Worm (Caenorhabditis elegans) whole organism, early embryonic: ENCODE data around the gene srsx-31.

ENCODE experiments used
- B0310.2 ChIP-seq: sonication (generic microtip); optimal IDR thresholded peaks from 2 replicates; lab custom pipeline; 2016; ENCODE audit warnings: mild to moderate bottlenecking, missing genetic modification characterization, missing compliant biosample characterization
- F13C5.2 ChIP-seq: sonication (generic microtip); optimal IDR thresholded peaks from 2 replicates; lab custom pipeline; 2017; ENCODE audit warnings: mild to moderate bottlenecking, missing genetic modification characterization, inconsistent platforms, missing compliant biosample characterization
- aly-1 ChIP-seq: sonication (generic microtip); optimal IDR thresholded peaks from 2 replicates; lab custom pipeline; 2016; ENCODE audit warnings: missing genetic modification characterization, missing compliant biosample characterization
- ama-1 ChIP-seq: fragments of 150-350 bp; optimal IDR thresholded peaks from 2 replicates; lab custom pipeline; 2014
- ceh-13 ChIP-seq: fragments of 200-800 bp; sonication (Bioruptor generic); optimal IDR thresholded peaks from 2 replicates; lab custom pipeline; 2018; ENCODE audit warnings: mild to moderate bottlenecking, missing genetic modification characterization, missing compliant biosample characterization
- ceh-36 ChIP-seq: sonication (generic microtip); optimal IDR thresholded peaks from 2 replicates; lab custom pipeline; 2016; ENCODE audit warnings: missing genetic modification characterization, inconsistent platforms, missing compliant biosample characterization
- ets-7 ChIP-seq: sonication (generic microtip); optimal IDR thresholded peaks from 2 replicates; lab custom pipeline; 2016; ENCODE audit warnings: missing genotype, missing genetic modification characterization, missing compliant biosample characterization
- flt-1 ChIP-seq: fragments of 200-800 bp; sonication (Bioruptor generic); IDR thresholded peaks from 2 replicates; pipeline ENCODE4 v1.3.6; 2022; ENCODE audit warnings: missing genetic modification characterization, missing compliant biosample characterization
- hmbx-1 ChIP-seq: sonication (generic microtip); optimal IDR thresholded peaks from 2 replicates; lab custom pipeline; 2016; ENCODE audit warnings: mild to moderate bottlenecking, missing genetic modification characterization, missing compliant biosample characterization
- hmg-4 ChIP-seq: fragments of 200-800 bp; sonication (Bioruptor generic); optimal IDR thresholded peaks from 2 replicates; lab custom pipeline; 2018; ENCODE audit warnings: mild to moderate bottlenecking, missing genetic modification characterization, missing compliant biosample characterization
- hnd-1 ChIP-seq: sonication (generic microtip); optimal IDR thresholded peaks from 2 replicates; lab custom pipeline; 2016; ENCODE audit warnings: missing genetic modification characterization, missing compliant biosample characterization
- pes-1 ChIP-seq: fragments of 200-800 bp; sonication (Bioruptor generic); IDR thresholded peaks from 2 replicates; pipeline ENCODE4 v1.3.6; 2022; ENCODE audit warnings: missing genetic modification reagents, missing genetic modification characterization, missing compliant biosample characterization
- scrt-1 ChIP-seq: fragments of 200-800 bp; sonication (Bioruptor generic); IDR thresholded peaks from 2 replicates; pipeline ENCODE4 v1.3.6; 2022; ENCODE audit warnings: missing genetic modification characterization, missing compliant biosample characterization
- sea-1 ChIP-seq: fragments of 200-800 bp; sonication (Bioruptor generic); conservative IDR thresholded peaks from 2 replicates; pipeline ENCODE4 v1.3.6; 2022; ENCODE audit warnings: missing genetic modification characterization, missing compliant biosample characterization
- tbx-11 ChIP-seq: fragments of 200-800 bp; sonication (Bioruptor generic); IDR thresholded peaks from 2 replicates; pipeline ENCODE4 v1.3.6; 2022; ENCODE audit warnings: missing genetic modification characterization, missing compliant biosample characterization
- tbx-37 ChIP-seq: fragments of 200-800 bp; sonication (Bioruptor generic); conservative IDR thresholded peaks from 2 replicates; pipeline ENCODE4 v1.3.6; 2022; ENCODE audit warnings: missing genetic modification reagents, missing genetic modification characterization, missing compliant biosample characterization
- tra-4 ChIP-seq: sonication (generic microtip); optimal IDR thresholded peaks from 2 replicates; lab custom pipeline; 2017; ENCODE audit warnings: missing genetic modification characterization, missing compliant biosample characterization

The srsx-31 gene

ce11 chrV:11234350-11234749 lies 20.5 kb downstream of the srsx-31 start, which contains the start of gene T19B10.5:
Gene T19B10.5, plus strand, starts transcription at chrV:11234650.
- no peak for TF ChIP-seq sea-1
- no peak for TF ChIP-seq tbx-37 (GFP tag; lab: Robert Waterston, UW)
- no peak for TF ChIP-seq tra-4 (tag; lab: Kevin White, UChicago)
- no peak for TF ChIP-seq hmbx-1 (tag; lab: Kevin White, UChicago)
- no peak for TF ChIP-seq ets-7 (tag; lab: Kevin White, UChicago)
- TF ChIP-seq pes-1, result no peak
- TF ChIP-seq hnd-1 (tag; lab: Kevin White, UChicago), result no peak

ce11 chrV:11231177-11231576 lies 23.7 kb downstream of the srsx-31 start:
- TF ChIP-seq tbx-37 (GFP tag; lab: Robert Waterston, UW) (no peak), flt-1 (GFP tag; lab: Robert Waterston, UW) (no peak), F13C5.2 (tag; lab: Kevin White, UChicago) (no peak), hmbx-1 (tag; lab: Kevin White, UChicago) (no peak), scrt-1 (no peak), pes-1 (no peak), aly-1 (tag; lab: Kevin White, UChicago) (no peak), ceh-36 (tag; lab: Kevin White, UChicago) (no peak), B0310.2 (tag; lab: Kevin White, UChicago) (no peak), sea-1 (no peak)

- TF ChIP-seq tbx-37 (GFP tag; lab: Robert Waterston, UW), result 0 out of 2 replicates have a peak, but pooled peaks have one; percentile 11
- TF ChIP-seq sea-1, result no peak
- TF ChIP-seq hnd-1 (tag; lab: Kevin White, UChicago), result no peak
- no peak for TF ChIP-seq tbx-11 (GFP tag; lab: Robert Waterston, UW)
- peak; percentile 60 for TF ChIP-seq hmg-4 (GFP tag; lab: Kevin White, UChicago)
- TF ChIP-seq aly-1 (tag; lab: Kevin White, UChicago), result no peak
- no peak for TF ChIP-seq pes-1
- peak; percentile 39 for TF ChIP-seq F13C5.2 (tag; lab: Kevin White, UChicago)
- TF ChIP-seq tra-4 (tag; lab: Kevin White, UChicago), result no peak
- TF ChIP-seq B0310.2 (tag; lab: Kevin White, UChicago), result no peak
- TF ChIP-seq flt-1 (GFP tag; lab: Robert Waterston, UW), result no peak
- no peak for TF ChIP-seq scrt-1
- no peak for TF ChIP-seq ceh-13
- no peak for TF ChIP-seq ets-7 (tag; lab: Kevin White, UChicago)
- no peak for TF ChIP-seq ceh-36 (tag; lab: Kevin White, UChicago)
- no peak for TF ChIP-seq hmbx-1 (tag; lab: Kevin White, UChicago)
- TF ChIP-seq ama-1 (lab: Kevin White, UChicago), result no peak
Observed at ce11 chrV:11228653-11229173, 26.2 kb downstream of the srsx-31 start, which contains the start of gene pqn-70. Gene pqn-70, minus strand, starts transcription at chrV:11228703.

ce11 chrV:11225981-11226380 lies 28.9 kb downstream of the srsx-31 start, which contains the start of gene bgal-1:
Gene bgal-1, minus strand, starts transcription at chrV:11226018.
- TF ChIP-seq F13C5.2 (tag; lab: Kevin White, UChicago), result no peak
- TF ChIP-seq ceh-13, result no peak
- no peak for TF ChIP-seq hmbx-1 (tag; lab: Kevin White, UChicago)
- no peak for TF ChIP-seq tbx-11 (GFP tag; lab: Robert Waterston, UW)
- no peak for TF ChIP-seq ceh-36 (tag; lab: Kevin White, UChicago)
- TF ChIP-seq flt-1 (GFP tag; lab: Robert Waterston, UW), result no peak
- TF ChIP-seq B0310.2 (tag; lab: Kevin White, UChicago), result no peak
- no peak for TF ChIP-seq sea-1
- TF ChIP-seq aly-1 (tag; lab: Kevin White, UChicago), result no peak
- no peak for TF ChIP-seq ets-7 (tag; lab: Kevin White, UChicago)
- no peak for TF ChIP-seq scrt-1

- no peak for TF ChIP-seq F13C5.2 (tag; lab: Kevin White, UChicago)
- TF ChIP-seq hmg-4 (GFP tag; lab: Kevin White, UChicago), result no peak
- TF ChIP-seq B0310.2 (tag; lab: Kevin White, UChicago), result no peak
- no peak for TF ChIP-seq tbx-37 (GFP tag; lab: Robert Waterston, UW)
- TF ChIP-seq ceh-13, result no peak
Observed at ce11 chrV:11223698-11224097, 31.2 kb downstream of the srsx-31 start.

ce11 chrV:11220936-11221335 lies 33.9 kb downstream of the srsx-31 start, which contains the start of gene T19B10.2:
Gene T19B10.2, plus strand, starts transcription at chrV:11221302.
- TF ChIP-seq ama-1 (lab: Kevin White, UChicago) (no peak), tra-4 (tag; lab: Kevin White, UChicago) (no peak), hmbx-1 (tag; lab: Kevin White, UChicago) (no peak), B0310.2 (tag; lab: Kevin White, UChicago) (no peak), scrt-1 (no peak), ceh-36 (tag; lab: Kevin White, UChicago) (no peak), ceh-13 (no peak)

ce11 chrV:11220415-11220814 lies 34.5 kb downstream of the srsx-31 start:
- TF ChIP-seq tra-4 (tag; lab: Kevin White, UChicago) (no peak), tbx-37 (GFP tag; lab: Robert Waterston, UW) (no peak), ceh-13 (no peak), ama-1 (lab: Kevin White, UChicago) (no peak), ets-7 (tag; lab: Kevin White, UChicago) (no peak), B0310.2 (tag; lab: Kevin White, UChicago) (no peak), hmg-4 (GFP tag; lab: Kevin White, UChicago) (no peak), tbx-11 (GFP tag; lab: Robert Waterston, UW) (no peak), scrt-1 (no peak), aly-1 (tag; lab: Kevin White, UChicago) (no peak), flt-1 (GFP tag; lab: Robert Waterston, UW) (no peak), F13C5.2 (tag; lab: Kevin White, UChicago) (no peak), ceh-36 (tag; lab: Kevin White, UChicago) (no peak), hnd-1 (tag; lab: Kevin White, UChicago) (no peak), sea-1 (no peak), pes-1 (no peak), hmbx-1 (tag; lab: Kevin White, UChicago) (no peak)
